Worm (Caenorhabditis elegans) whole organism, L3 larva: ENCODE results near the gene gly-1.

Source experiments
- ama-1 ChIP-seq: fragments of 150-350 bp; optimal IDR thresholded peaks from 2 replicates; lab custom pipeline; 2018
- egl-27 ChIP-seq: sonication (generic microtip); optimal IDR thresholded peaks from 4 replicates; lab custom pipeline; 2017; ENCODE audit warnings: missing biosample characterization, missing genetic modification reagents, missing genetic modification characterization
- elt-1 ChIP-seq: fragments of 150-350 bp; optimal IDR thresholded peaks from 2 replicates; lab custom pipeline; 2014; ENCODE audit warnings: missing biosample characterization, missing genetic modification characterization
- elt-2 ChIP-seq: sonication (generic microtip); optimal IDR thresholded peaks from 2 replicates; lab custom pipeline; 2016; ENCODE audit warnings: missing genetic modification reagents, mild to moderate bottlenecking, missing genetic modification characterization, missing compliant biosample characterization
- fkh-10 ChIP-seq: sonication (generic microtip); optimal IDR thresholded peaks from 2 replicates; lab custom pipeline; 2017; ENCODE audit warnings: missing biosample characterization, missing genetic modification reagents, missing genetic modification characterization
- nfya-1 ChIP-seq: sonication (generic microtip); optimal IDR thresholded peaks from 2 replicates; lab custom pipeline; 2017; ENCODE audit warnings: missing genetic modification characterization, mild to moderate bottlenecking, missing compliant biosample characterization, antibody characterized with exemption, moderate library complexity; ENCODE audit not compliant: insufficient read depth
- nhr-25 ChIP-seq: sonication (generic microtip); optimal IDR thresholded peaks from 2 replicates; lab custom pipeline; 2017; ENCODE audit warnings: missing biosample characterization, missing genetic modification characterization
- nhr-77 ChIP-seq: fragments of 150-350 bp; optimal IDR thresholded peaks from 2 replicates; lab custom pipeline; 2014; ENCODE audit warnings: missing biosample characterization, missing genetic modification characterization
- tbx-2 ChIP-seq: sonication (generic microtip); optimal IDR thresholded peaks from 2 replicates; lab custom pipeline; 2016; ENCODE audit warnings: mild to moderate bottlenecking, missing genetic modification characterization, missing compliant biosample characterization
- ztf-4 ChIP-seq: fragments of 150-350 bp; optimal IDR thresholded peaks from 2 replicates; lab custom pipeline; 2014; ENCODE audit warnings: missing biosample characterization, missing genetic modification characterization

DNA sequence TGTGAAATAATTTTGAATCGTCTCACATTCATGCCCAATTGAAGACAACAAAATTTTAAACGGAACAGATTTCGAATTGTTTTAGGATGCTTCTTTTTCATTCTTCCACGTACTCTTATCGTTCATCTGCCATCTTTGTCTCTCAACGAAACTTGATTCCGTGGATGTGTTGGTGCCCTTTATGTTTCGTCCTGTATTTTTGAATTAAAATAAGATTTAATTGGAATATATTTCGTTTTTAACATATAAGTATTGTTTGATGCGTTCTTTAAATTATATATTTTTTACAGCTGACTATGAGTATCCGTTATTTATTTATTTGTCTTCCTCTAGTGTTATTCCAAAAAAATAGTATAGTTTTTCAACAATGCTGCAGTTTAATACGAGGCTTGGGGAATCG, at the start of gene gly-1:
- no peak for TF ChIP-seq ama-1 (lab: Kevin White, UChicago)
- no peak for TF ChIP-seq nhr-25 (tag; lab: Kevin White, UChicago)
- TF ChIP-seq nhr-77 (tag; lab: Kevin White, UChicago), result no peak
- TF ChIP-seq elt-2 (tag; lab: Kevin White, UChicago), result no peak
- no peak for TF ChIP-seq elt-1 (tag; lab: Kevin White, UChicago)
- TF ChIP-seq fkh-10 (GFP tag; lab: Kevin White, UChicago), result no peak
- no peak for TF ChIP-seq nfya-1 (tag; lab: Kevin White, UChicago)
- no peak for TF ChIP-seq egl-27 (tag; lab: Kevin White, UChicago)
- TF ChIP-seq tbx-2 (tag; lab: Kevin White, UChicago), result no peak
- no peak for TF ChIP-seq ztf-4 (tag; lab: Kevin White, UChicago)
